Worm (Caenorhabditis elegans): ENCODE results near the gene T16G1.3.

DNA sequence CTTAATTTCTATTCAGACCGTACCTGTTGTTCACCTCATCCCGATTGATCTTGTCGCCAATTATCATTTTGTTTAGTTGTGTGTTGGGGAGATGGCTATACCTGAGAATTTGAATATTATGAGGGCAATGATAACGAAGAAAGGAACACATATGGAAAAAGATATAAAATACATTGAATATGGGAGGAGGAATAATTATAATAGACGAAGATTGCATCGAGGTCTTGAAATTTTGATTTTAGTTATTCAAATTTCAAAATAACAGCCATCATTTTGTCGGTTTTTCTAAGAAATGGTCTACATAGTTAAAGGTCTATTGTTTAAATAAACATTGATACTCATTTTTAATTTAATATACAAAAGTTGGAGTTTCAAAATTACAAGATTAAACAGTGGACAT lies 42.9 kb upstream of the T16G1.3 start, which contains the start of gene shw-3:
- TF ChIP-seq ces-1 (GFP tag; optimal IDR thresholded peaks at IDR 0.05) (no peak), lin-39 (tag; optimal IDR thresholded peaks at IDR 0.05) (no peak), hmg-1.1 (GFP tag; IDR thresholded peaks at IDR 0.05) (no peak), lsy-2 (tag; optimal IDR thresholded peaks at IDR 0.05) (no peak), lin-13 (GFP tag; optimal IDR thresholded peaks at IDR 0.05) (no peak), snpc-4 (tag; optimal IDR thresholded peaks at IDR 0.05) (no peak), nhr-11 (tag; optimal IDR thresholded peaks at IDR 0.05) (no peak), ama-1 (optimal IDR thresholded peaks at IDR 0.05) (no peak), fos-1 (tag; optimal IDR thresholded peaks at IDR 0.05) (no peak)

Data from whole organism, L4 larva.